Worm (Caenorhabditis elegans): ENCODE data around the gene tyr-2.

DNA sequence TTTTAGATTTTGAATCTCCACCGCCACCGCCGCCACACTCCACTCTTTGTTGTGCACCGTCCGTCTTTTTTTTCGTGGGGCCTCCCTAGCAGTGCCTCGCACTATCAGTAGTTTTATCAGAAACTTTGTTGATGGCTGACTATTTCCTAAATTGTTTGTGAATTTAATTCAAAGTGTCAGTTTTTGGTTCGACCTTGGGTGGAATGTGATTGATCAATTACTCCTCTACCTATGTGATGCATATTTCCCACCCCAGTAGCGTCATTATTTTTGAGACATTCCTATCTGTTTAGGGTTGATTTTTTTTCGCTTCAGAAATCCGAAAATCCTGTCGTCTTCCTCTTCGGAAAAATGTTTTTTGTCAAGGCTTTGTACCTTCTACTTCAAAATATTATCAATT, 33.4 kb upstream of the tyr-2 start:
- TF ChIP-seq attf-3 (GFP tag; conservative IDR thresholded peaks at IDR 0.05) (no peak), nfya-2 (GFP tag; IDR thresholded peaks at IDR 0.05) (no peak), dox-1 (GFP tag; IDR thresholded peaks at IDR 0.05) (no peak), pha-4 (tag; optimal IDR thresholded peaks at IDR 0.05) (no peak), lsy-27 (tag; optimal IDR thresholded peaks at IDR 0.05; ENCODE audit: borderline replicate concordance, insufficient read depth) (no peak), athp-1 (tag; optimal IDR thresholded peaks at IDR 0.05) (no peak), ama-1 (optimal IDR thresholded peaks at IDR 0.05) (no peak), ama-1 (GFP tag; optimal IDR thresholded peaks at IDR 0.05) (no peak), nfyb-1 (GFP tag; IDR thresholded peaks at IDR 0.05) (no peak), mes-4 (tag; optimal IDR thresholded peaks at IDR 0.05) (no peak), F55B11.4 (tag; optimal IDR thresholded peaks at IDR 0.05; ENCODE audit: borderline replicate concordance, insufficient read depth) (no peak), Y67H2A.10 (GFP tag; conservative IDR thresholded peaks at IDR 0.05) (no peak)

All from whole organism, young adult.